Fruit fly (Drosophila melanogaster) whole organism, pupa: ENCODE results near the gene TwdlC.

Source experiments
- CG12605 ChIP-seq: fragments of 200-800 bp; sonication (Bioruptor generic); IDR thresholded peaks from 2 replicates; pipeline ENCODE4 v1.3.6; 2022; ENCODE audit warnings: missing biosample characterization, missing genetic modification characterization
- CG13204 ChIP-seq: fragments of 200-800 bp; sonication (Bioruptor generic); optimal IDR thresholded peaks from 2 replicates; lab custom pipeline; 2018; ENCODE audit warnings: missing biosample characterization, mild to moderate bottlenecking, missing genetic modification characterization, moderate library complexity
- CG14655 ChIP-seq: fragments of 200-800 bp; sonication (Bioruptor generic); optimal IDR thresholded peaks from 3 replicates; lab custom pipeline; 2017; ENCODE audit warnings: mild to moderate bottlenecking, missing biosample characterization, missing genetic modification reagents, missing genetic modification characterization
- CG15710 ChIP-seq: fragments of 200-800 bp; sonication (Bioruptor generic); optimal IDR thresholded peaks from 2 replicates; lab custom pipeline; 2018; ENCODE audit warnings: missing biosample characterization, mild to moderate bottlenecking, missing genetic modification characterization, moderate library complexity
- CG17806 ChIP-seq: fragments of 200-800 bp; sonication (Bioruptor generic); optimal IDR thresholded peaks from 2 replicates; lab custom pipeline; 2018; ENCODE audit warnings: missing biosample characterization, mild to moderate bottlenecking, missing genetic modification characterization, moderate library complexity
- CG34367 ChIP-seq: fragments of 200-800 bp; sonication (Bioruptor generic); optimal IDR thresholded peaks from 2 replicates; lab custom pipeline; 2018; ENCODE audit warnings: missing biosample characterization, mild to moderate bottlenecking, missing genetic modification characterization
- CG4496 ChIP-seq: fragments of 200-800 bp; sonication (Bioruptor generic); IDR thresholded peaks from 3 replicates; pipeline ENCODE4 v1.3.6; 2022; ENCODE audit warnings: missing biosample characterization, missing genetic modification characterization
- CG8159 ChIP-seq: fragments of 200-800 bp; sonication (Bioruptor generic); optimal IDR thresholded peaks from 3 replicates; lab custom pipeline; 2018; ENCODE audit warnings: missing biosample characterization, mild to moderate bottlenecking, missing genetic modification characterization, moderate library complexity
- CG8301 ChIP-seq: fragments of 200-800 bp; sonication (Bioruptor generic); optimal IDR thresholded peaks from 2 replicates; lab custom pipeline; 2018; ENCODE audit warnings: missing biosample characterization, mild to moderate bottlenecking, missing genetic modification characterization
- EcR ChIP-seq: fragments of 200-800 bp; sonication (Bioruptor generic); optimal IDR thresholded peaks from 3 replicates; lab custom pipeline; 2019; ENCODE audit warnings: missing biosample characterization, missing genetic modification characterization, mild to moderate bottlenecking, moderate library complexity, missing genetic modification reagents
- Ets98B ChIP-seq: fragments of 200-800 bp; sonication (Bioruptor generic); IDR thresholded peaks from 2 replicates; pipeline ENCODE4 v1.3.6; 2022; ENCODE audit warnings: missing biosample characterization, missing genetic modification characterization
- Snoo ChIP-seq: fragments of 200-800 bp; sonication (Bioruptor generic); optimal IDR thresholded peaks from 3 replicates; lab custom pipeline; 2017; ENCODE audit warnings: missing biosample characterization, mild to moderate bottlenecking, missing genetic modification characterization, inconsistent platforms
- fd96Ca ChIP-seq: fragments of 200-800 bp; sonication (Bioruptor generic); IDR thresholded peaks from 3 replicates; pipeline ENCODE4 v1.3.6; 2022; ENCODE audit warnings: missing biosample characterization, missing genetic modification characterization
- gl ChIP-seq: fragments of 200-800 bp; sonication (Bioruptor generic); optimal IDR thresholded peaks from 2 replicates; lab custom pipeline; 2018; ENCODE audit warnings: missing biosample characterization, mild to moderate bottlenecking, missing genetic modification characterization

dm6 chr3R:26980282-26980691 lies 14.3 kb upstream of the TwdlC start:
- TF ChIP-seq CG15710 (tag; lab: Kevin White, UChicago) (no peak), Ets98B (GFP tag; lab: Robert Waterston, UW) (peak; percentile 30; the same call in 1 of the 2 replicates), CG8159 (tag; lab: Kevin White, UChicago) (no peak), CG13204 (GFP tag; lab: Kevin White, UChicago) (no peak), CG34367 (tag; lab: Kevin White, UChicago) (no peak), CG4496 (no peak), CG17806 (tag; lab: Kevin White, UChicago) (no peak), Snoo (tag; lab: Kevin White, UChicago) (no peak), fd96Ca (GFP tag; lab: Robert Waterston, UW) (no peak), EcR (GFP tag; lab: Kevin White, UChicago) (peak; percentile 65), CG12605 (GFP tag; lab: Robert Waterston, UW) (peak; percentile 59), CG8301 (tag; lab: Kevin White, UChicago) (no peak), gl (tag; lab: Kevin White, UChicago) (no peak), CG14655 (GFP tag; lab: Kevin White, UChicago) (no peak)
